Worm (Caenorhabditis elegans) whole organism, young adult: ENCODE data around the gene mett-10.

ENCODE experiments used
- aptf-3 ChIP-seq: fragments of 200-800 bp; sonication (Bioruptor generic); IDR thresholded peaks from 2 replicates; pipeline ENCODE4 v1.3.6; 2022; ENCODE audit warnings: missing genetic modification characterization, missing compliant biosample characterization
- cebp-2 ChIP-seq: fragments of 200-800 bp; sonication (Bioruptor generic); IDR thresholded peaks from 2 replicates; pipeline ENCODE4 v1.3.6; 2022; ENCODE audit warnings: missing genetic modification characterization, missing compliant biosample characterization
- ceh-79 ChIP-seq: sonication (generic microtip); optimal IDR thresholded peaks from 2 replicates; lab custom pipeline; 2017; ENCODE audit warnings: mild to moderate bottlenecking, missing genetic modification characterization, missing compliant biosample characterization
- egl-18 ChIP-seq: fragments of 200-800 bp; sonication (Bioruptor generic); IDR thresholded peaks from 2 replicates; pipeline ENCODE4 v1.3.6; 2022; ENCODE audit warnings: missing genetic modification reagents, missing genetic modification characterization, missing compliant biosample characterization
- sptf-2 ChIP-seq: fragments of 200-800 bp; sonication (Bioruptor generic); optimal IDR thresholded peaks from 2 replicates; lab custom pipeline; 2018; ENCODE audit warnings: mild to moderate bottlenecking, missing genetic modification characterization, missing compliant biosample characterization

- TF ChIP-seq sptf-2 (GFP tag; lab: Kevin White, UChicago) (no peak), cebp-2 (no peak), ceh-79 (no peak), aptf-3 (GFP tag; lab: Robert Waterston, UW) (no peak), egl-18 (GFP tag; lab: Robert Waterston, UW) (no peak)
Measured at ce11 chrIII:10078151-10078550, 36.7 kb upstream of the mett-10 start, which contains the start of gene T16G12.9.
